Fruit fly (Drosophila melanogaster) whole organism, adult: ENCODE measurements around the gene CG8281.
A peak's percentile ranks its signal among the peaks of the same experiment; 100 is the strongest.

Experiments
- CG11617 ChIP-seq: fragments of 200-800 bp; sonication (Bioruptor generic); optimal IDR thresholded peaks from 2 replicates; lab custom pipeline; 2017; ENCODE audit warnings: mild to moderate bottlenecking, missing biosample characterization, missing genetic modification reagents, missing genetic modification characterization
- CG12768 ChIP-seq: fragments of 200-800 bp; sonication (Bioruptor generic); optimal IDR thresholded peaks from 2 replicates; lab custom pipeline; 2017; ENCODE audit warnings: missing biosample characterization, missing genetic modification characterization, mild to moderate bottlenecking, moderate library complexity, missing genetic modification reagents
- CG14711 ChIP-seq: fragments of 200-800 bp; sonication (Bioruptor generic); optimal IDR thresholded peaks from 2 replicates; lab custom pipeline; 2018; ENCODE audit warnings: missing biosample characterization, mild to moderate bottlenecking, missing genetic modification characterization, moderate library complexity
- CG1620 ChIP-seq: fragments of 200-800 bp; sonication (Bioruptor generic); optimal IDR thresholded peaks from 2 replicates; lab custom pipeline; 2016; ENCODE audit warnings: missing biosample characterization, missing genetic modification characterization
- CG33017 ChIP-seq: fragments of 200-800 bp; sonication (Bioruptor generic); optimal IDR thresholded peaks from 2 replicates; lab custom pipeline; 2018; ENCODE audit warnings: missing biosample characterization, mild to moderate bottlenecking, missing genetic modification characterization, moderate library complexity
- CG5204 ChIP-seq: fragments of 200-800 bp; sonication (Bioruptor generic); optimal IDR thresholded peaks from 2 replicates; lab custom pipeline; 2016; ENCODE audit warnings: missing biosample characterization, missing genetic modification characterization
- CG7045 ChIP-seq: fragments of 200-800 bp; sonication (Bioruptor generic); optimal IDR thresholded peaks from 2 replicates; lab custom pipeline; 2017; ENCODE audit warnings: missing biosample characterization, mild to moderate bottlenecking, missing genetic modification characterization
- CG7101 ChIP-seq: fragments of 200-800 bp; sonication (Bioruptor generic); optimal IDR thresholded peaks from 2 replicates; lab custom pipeline; 2018; ENCODE audit warnings: missing biosample characterization, mild to moderate bottlenecking, missing genetic modification characterization, moderate library complexity
- Clk ChIP-seq: fragments of 200-800 bp; sonication (Bioruptor generic); optimal IDR thresholded peaks from 2 replicates; lab custom pipeline; 2017; ENCODE audit warnings: missing biosample characterization, missing genetic modification characterization
- Crg-1 ChIP-seq: fragments of 200-800 bp; sonication (Bioruptor generic); optimal IDR thresholded peaks from 2 replicates; lab custom pipeline; 2016; ENCODE audit warnings: missing biosample characterization, missing genetic modification characterization
- Hr96 ChIP-seq: fragments of 200-800 bp; sonication (Bioruptor generic); optimal IDR thresholded peaks from 2 replicates; lab custom pipeline; 2016; ENCODE audit warnings: missing biosample characterization, missing genetic modification characterization
- Mnt ChIP-seq: fragments of 200-800 bp; sonication (Bioruptor generic); optimal IDR thresholded peaks from 2 replicates; lab custom pipeline; 2016; ENCODE audit warnings: missing biosample characterization, mild to moderate bottlenecking, missing genetic modification characterization
- bab1 ChIP-seq: fragments of 200-800 bp; sonication (Bioruptor generic); optimal IDR thresholded peaks from 3 replicates; lab custom pipeline; 2019; ENCODE audit warnings: missing biosample characterization, mild to moderate bottlenecking, missing genetic modification characterization, moderate library complexity
- cic ChIP-seq: fragments of 200-800 bp; sonication (Bioruptor generic); optimal IDR thresholded peaks from 2 replicates; lab custom pipeline; 2017; ENCODE audit warnings: missing biosample characterization, mild to moderate bottlenecking, missing genetic modification characterization, moderate library complexity
- cnc ChIP-seq, 2 experiments: fragments of >200 bp; optimal IDR thresholded peaks; 2 replicates each; lab custom pipeline; 2017
- kay ChIP-seq: fragments of 200-800 bp; sonication (Bioruptor generic); peaks from one replicate; lab custom pipeline; 2016; ENCODE audit warnings: missing biosample characterization, missing genetic modification characterization, borderline replicate concordance
- ovo ChIP-seq: fragments of 200-800 bp; sonication (Bioruptor generic); optimal IDR thresholded peaks from 2 replicates; lab custom pipeline; 2016; ENCODE audit warnings: missing biosample characterization, missing genetic modification characterization
- pad ChIP-seq: fragments of 200-800 bp; sonication (Bioruptor generic); optimal IDR thresholded peaks from 3 replicates; lab custom pipeline; 2017; ENCODE audit warnings: missing biosample characterization, missing genetic modification characterization, mild to moderate bottlenecking, moderate library complexity, missing genetic modification reagents
- tj ChIP-seq: fragments of 200-800 bp; sonication (Bioruptor generic); optimal IDR thresholded peaks from 3 replicates; lab custom pipeline; 2017; ENCODE audit warnings: missing biosample characterization, mild to moderate bottlenecking, missing genetic modification characterization, moderate library complexity
- toe ChIP-seq: fragments of 200-800 bp; sonication (Bioruptor generic); optimal IDR thresholded peaks from 2 replicates; lab custom pipeline; 2016; ENCODE audit warnings: missing biosample characterization, missing genetic modification characterization

The CG8281 gene

dm6 chr3L:7960707-7961695 lies 48.7 kb downstream of the CG8281 start:
- TF ChIP-seq CG7045 (GFP tag; lab: Kevin White, UChicago) (peak; percentile 75), kay (GFP tag; lab: Kevin White, UChicago) (peak; percentile 78), Hr96 (GFP tag; lab: Kevin White, UChicago) (no peak), cic (GFP tag; lab: Kevin White, UChicago) (peak; percentile 56), ovo (GFP tag; lab: Kevin White, UChicago) (no peak), tj (peak; percentile 8), CG14711 (tag; lab: Kevin White, UChicago) (peak; percentile 25), CG5204 (GFP tag; lab: Kevin White, UChicago) (no peak), cnc (optimal IDR thresholded peaks at IDR 0.05; lab: Kevin White, UChicago) (no peak), bab1 (GFP tag; lab: Kevin White, UChicago) (no peak), CG11617 (GFP tag; lab: Kevin White, UChicago) (peak; percentile 22), Clk (GFP tag; lab: Kevin White, UChicago) (peak; percentile 13), pad (GFP tag; lab: Kevin White, UChicago) (peak; percentile 22), CG7101 (tag; lab: Kevin White, UChicago) (peak; percentile 51), Crg-1 (GFP tag; lab: Kevin White, UChicago) (no peak), CG12768 (GFP tag; lab: Kevin White, UChicago) (peak; percentile 62), CG1620 (GFP tag; lab: Kevin White, UChicago) (no peak), Mnt (GFP tag; lab: Kevin White, UChicago) (no peak), toe (GFP tag; lab: Kevin White, UChicago) (no peak), CG33017 (tag; lab: Kevin White, UChicago) (peak; percentile 66)

- TF ChIP-seq cic (GFP tag; lab: Kevin White, UChicago) (peak; percentile 34), cnc (optimal IDR thresholded peaks at IDR 0.05; lab: Kevin White, UChicago) (no peak), CG12768 (GFP tag; lab: Kevin White, UChicago) (peak; percentile 60), Hr96 (GFP tag; lab: Kevin White, UChicago) (peak; percentile 1), CG11617 (GFP tag; lab: Kevin White, UChicago) (peak; percentile 22), CG7045 (GFP tag; lab: Kevin White, UChicago) (no peak)
Measured at dm6 chr3L:7961973-7962753, 49.9 kb downstream of the CG8281 start.

- TF ChIP-seq CG1620 (GFP tag; lab: Kevin White, UChicago) = no peak
- no peak for TF ChIP-seq CG5204 (GFP tag; lab: Kevin White, UChicago)
- TF ChIP-seq CG12768 (GFP tag; lab: Kevin White, UChicago) = no peak
- TF ChIP-seq CG33017 (tag; lab: Kevin White, UChicago) = no peak
- TF ChIP-seq cnc (optimal IDR thresholded peaks at IDR 0.05; lab: Kevin White, UChicago) = no peak
- no peak for TF ChIP-seq Mnt (GFP tag; lab: Kevin White, UChicago)
- TF ChIP-seq toe (GFP tag; lab: Kevin White, UChicago) = no peak
- no peak for TF ChIP-seq ovo (GFP tag; lab: Kevin White, UChicago)
- no peak for TF ChIP-seq Clk (GFP tag; lab: Kevin White, UChicago)
- TF ChIP-seq CG11617 (GFP tag; lab: Kevin White, UChicago) = no peak
- TF ChIP-seq tj = no peak
- no peak for TF ChIP-seq bab1 (GFP tag; lab: Kevin White, UChicago)
- TF ChIP-seq Crg-1 (GFP tag; lab: Kevin White, UChicago) = no peak
- TF ChIP-seq CG7045 (GFP tag; lab: Kevin White, UChicago) = no peak
- TF ChIP-seq cic (GFP tag; lab: Kevin White, UChicago) = no peak
- no peak for TF ChIP-seq CG7101 (tag; lab: Kevin White, UChicago)
- TF ChIP-seq pad (GFP tag; lab: Kevin White, UChicago) = no peak
- TF ChIP-seq CG14711 (tag; lab: Kevin White, UChicago) = no peak
- TF ChIP-seq kay (GFP tag; lab: Kevin White, UChicago) = no peak
- no peak for TF ChIP-seq Hr96 (GFP tag; lab: Kevin White, UChicago)
Measured at dm6 chr3L:7963022-7963421, 50.8 kb downstream of the CG8281 start.
